Worm (Caenorhabditis elegans): ENCODE measurements around the gene C02B8.3.
A peak's percentile ranks its signal among the peaks of the same experiment; 100 is the strongest.

C02B8.3 gene

DNA sequence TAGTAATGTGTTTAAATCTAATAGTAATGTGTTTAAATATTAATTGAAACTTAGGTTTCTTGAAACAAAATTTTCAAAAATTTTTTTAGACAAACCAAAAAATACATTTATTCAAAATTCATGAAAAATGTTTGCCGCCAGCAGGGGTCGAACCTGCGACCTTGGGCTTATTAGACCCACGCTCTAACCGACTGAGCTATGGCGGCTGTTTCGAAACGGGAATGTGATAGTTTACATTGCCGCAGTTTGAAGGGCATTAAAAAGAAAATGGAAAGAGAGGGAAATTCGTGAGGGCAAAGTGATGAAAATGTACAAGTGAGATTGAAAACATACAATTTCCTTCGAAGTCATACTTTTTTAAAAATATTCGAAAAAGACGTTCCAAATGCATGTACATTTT lies 17.3 kb downstream of the C02B8.3 start (continued):
- TF ChIP-seq Y95B8A.8 (GFP tag; IDR thresholded peaks at IDR 0.05) (no peak), zim-3 (tag; optimal IDR thresholded peaks at IDR 0.05) (no peak), ztf-26 (tag; optimal IDR thresholded peaks at IDR 0.05) (no peak), unc-62 (GFP tag; optimal IDR thresholded peaks at IDR 0.05) (no peak), let-607 (tag; optimal IDR thresholded peaks at IDR 0.05) (no peak), him-1 (tag; optimal IDR thresholded peaks at IDR 0.05) (peak; percentile 68), egl-44 (GFP tag; IDR thresholded peaks at IDR 0.05) (no peak), hlh-26 (GFP tag; conservative IDR thresholded peaks at IDR 0.05) (no peak), T26A5.8 (tag; optimal IDR thresholded peaks at IDR 0.05) (no peak), Y56A3A.18 (GFP tag; IDR thresholded peaks at IDR 0.05) (peak; percentile 75; the same call in 1 of the 2 replicates), F55B11.4 (tag; optimal IDR thresholded peaks at IDR 0.05; ENCODE audit: borderline replicate concordance, insufficient read depth) (no peak), ceh-40 (GFP tag; IDR thresholded peaks at IDR 0.05) (no peak), ztf-25 (GFP tag; IDR thresholded peaks at IDR 0.05) (0 out of 2 replicates have a peak, but pooled peaks have one; percentile 30), mel-28 (tag; optimal IDR thresholded peaks at IDR 0.05; ENCODE audit: borderline replicate concordance) (no peak), ccch-3 (GFP tag; optimal IDR thresholded peaks at IDR 0.05) (no peak), nfya-1 (tag; optimal IDR thresholded peaks at IDR 0.05; ENCODE audit: borderline replicate concordance, insufficient read depth) (no peak), aptf-3 (GFP tag; IDR thresholded peaks at IDR 0.05) (no peak), C06A6.2 (GFP tag; conservative IDR thresholded peaks at IDR 0.05) (no peak), fkh-3 (tag; optimal IDR thresholded peaks at IDR 0.05) (no peak), nhr-80 (tag; optimal IDR thresholded peaks at IDR 0.05) (no peak), attf-5 (GFP tag; optimal IDR thresholded peaks at IDR 0.05) (no peak), pbrm-1 (GFP tag; IDR thresholded peaks at IDR 0.05) (peak; percentile 85), lin-54 (GFP tag; optimal IDR thresholded peaks at IDR 0.05) (peak; percentile 23), madf-8 (GFP tag; conservative IDR thresholded peaks at IDR 0.05) (no peak), K11D2.4 (GFP tag; IDR thresholded peaks at IDR 0.05) (no peak), dpff-1 (tag; optimal IDR thresholded peaks at IDR 0.05) (no peak), nfya-2 (GFP tag; IDR thresholded peaks at IDR 0.05) (no peak), nfyb-1 (GFP tag; IDR thresholded peaks at IDR 0.05) (no peak), madf-3 (GFP tag; IDR thresholded peaks at IDR 0.05) (no peak), Y79H2A.3 (GFP tag; conservative IDR thresholded peaks at IDR 0.05) (no peak), Y67H2A.10 (GFP tag; conservative IDR thresholded peaks at IDR 0.05) (no peak), snpc-3.4 (tag; optimal IDR thresholded peaks at IDR 0.05) (peak; percentile 78), aptf-2 (GFP tag; conservative IDR thresholded peaks at IDR 0.05) (no peak), ceh-91 (GFP tag; IDR thresholded peaks at IDR 0.05) (no peak), bed-2 (GFP tag; IDR thresholded peaks at IDR 0.05) (no peak), F52B5.7 (tag; optimal IDR thresholded peaks at IDR 0.05) (no peak), ztf-22 (GFP tag; optimal IDR thresholded peaks at IDR 0.05) (no peak), F57C9.4 (tag; optimal IDR thresholded peaks at IDR 0.05) (no peak), F10E7.11 (tag; optimal IDR thresholded peaks at IDR 0.05) (no peak), egl-18 (GFP tag; IDR thresholded peaks at IDR 0.05) (no peak), F33H1.4 (GFP tag; IDR thresholded peaks at IDR 0.05) (no peak), lin-26 (GFP tag; IDR thresholded peaks at IDR 0.05) (peak; percentile 78)

All from whole organism, young adult.